Fruit fly (Drosophila melanogaster) ovary, adult (tissue): ENCODE measurements around the gene Teh2.

Experiments used
- CG17801 ChIP-seq: fragments of 200-800 bp; optimal IDR thresholded peaks from 2 replicates; lab custom pipeline; 2019; ENCODE audit warnings: missing biosample characterization, mild to moderate bottlenecking, missing genetic modification characterization, moderate library complexity; ENCODE audit not compliant: partially characterized antibody

Gene Teh2

DNA sequence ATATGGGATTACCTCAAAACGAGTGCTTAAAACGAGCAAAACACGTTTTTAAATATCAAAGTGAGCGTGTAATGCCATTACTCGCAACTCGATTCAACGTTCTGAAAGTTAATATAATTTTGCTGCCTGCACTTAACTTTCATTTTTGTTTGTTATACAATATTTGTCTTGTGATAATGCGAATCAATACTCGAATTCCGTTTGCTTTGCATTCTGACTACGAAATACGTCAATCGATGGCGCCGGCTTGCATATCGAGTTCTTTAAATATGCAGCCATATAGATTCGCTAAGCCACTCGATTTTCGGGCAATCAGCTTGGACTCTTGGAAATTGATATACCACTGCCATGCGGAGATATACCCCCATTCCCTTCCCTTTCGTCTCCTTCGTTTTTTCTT, 32.9 kb upstream of the Teh2 start:
- TF ChIP-seq CG17801 (GFP tag; lab: Kevin White, UChicago) = no peak

DNA sequence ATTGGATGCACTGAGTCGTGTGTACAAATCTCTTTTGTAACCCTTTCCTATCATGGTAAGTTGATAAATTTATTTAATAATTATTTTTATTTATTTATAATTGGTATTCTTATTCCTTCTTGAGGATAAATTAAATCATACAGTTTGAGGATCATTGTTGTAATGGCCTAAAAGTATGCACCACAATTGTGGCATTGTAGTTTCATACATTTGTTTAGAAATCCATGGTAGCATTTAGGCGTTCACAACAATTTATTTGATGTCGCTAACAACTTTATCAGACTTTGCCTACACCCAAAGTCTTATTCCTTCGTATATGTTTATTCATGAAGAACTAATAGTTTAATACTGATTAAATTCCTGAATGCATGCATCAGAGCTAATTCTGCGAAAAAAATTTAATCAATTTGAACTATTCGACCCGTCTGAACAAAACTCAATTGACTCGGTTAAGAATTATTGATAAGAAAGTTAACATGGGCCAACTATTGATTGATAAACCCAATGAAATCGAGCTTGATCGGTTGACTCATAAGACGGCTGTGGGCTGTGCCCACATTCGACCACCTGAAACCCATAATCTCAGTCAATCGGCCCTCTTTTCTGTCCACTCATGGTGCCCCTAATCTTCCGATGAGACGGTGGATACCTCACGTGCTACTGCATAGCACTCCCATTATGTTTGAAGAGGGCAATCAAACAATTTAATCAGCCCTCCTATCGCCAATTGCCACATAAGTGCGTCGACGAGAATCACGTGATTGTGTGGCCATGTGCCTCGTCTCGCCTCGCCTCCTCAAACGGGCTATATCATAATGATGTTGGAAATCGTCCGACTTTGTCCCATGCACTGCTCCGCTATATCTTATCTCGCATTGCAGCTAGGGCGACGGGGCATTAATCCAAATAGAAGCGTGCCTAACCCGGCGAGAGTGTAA, 31.7 kb upstream of the Teh2 start:
- no peak for TF ChIP-seq CG17801 (GFP tag; lab: Kevin White, UChicago)

DNA sequence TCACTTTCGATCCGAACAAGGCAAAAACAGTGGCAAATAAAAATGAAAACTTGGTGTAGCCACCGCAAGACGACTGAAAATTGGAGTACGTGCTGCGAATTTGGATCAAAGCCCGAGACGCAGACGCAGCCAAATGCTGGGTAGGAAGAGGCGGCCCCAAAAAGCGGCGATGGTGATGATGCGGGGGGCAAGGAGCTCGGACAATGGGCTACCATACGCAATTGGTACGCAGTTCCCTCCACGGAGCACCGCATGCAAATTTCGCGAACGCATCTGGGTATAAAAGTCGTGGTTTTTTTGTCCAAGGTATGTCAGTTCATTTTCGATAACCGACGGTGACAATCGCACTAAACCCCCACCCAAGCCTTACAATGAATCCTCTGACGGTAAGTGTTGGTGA, 27.3 kb upstream of the Teh2 start, which contains the start of gene Cpr64Ad:
Gene Cpr64Ad, plus strand, starts transcription at position 301 of the 400 bp plus-strand sequence.
- TF ChIP-seq CG17801 (GFP tag; lab: Kevin White, UChicago) = no peak

DNA sequence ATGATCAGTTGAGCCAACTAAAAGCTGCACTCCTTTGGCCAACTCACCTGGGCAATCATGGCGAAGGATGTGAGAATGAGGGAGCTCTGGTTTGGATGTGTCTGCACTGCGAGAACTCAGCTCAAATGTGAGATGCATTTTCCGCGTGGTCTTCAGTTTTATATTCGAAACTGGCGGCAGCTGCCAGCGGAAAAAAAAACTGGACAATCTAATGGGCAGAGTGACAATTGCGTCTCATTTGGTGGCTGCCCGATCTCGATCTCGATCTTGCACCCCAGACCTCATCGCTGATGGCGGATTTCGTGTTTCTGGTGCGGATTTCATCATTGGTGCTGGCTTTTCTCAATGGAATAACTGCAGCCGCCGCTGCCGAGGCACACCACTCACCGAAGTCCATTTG, 25.0 kb upstream of the Teh2 start, which contains the start of gene Cpr64Ac:
Gene Cpr64Ac, minus strand, starts transcription at position 101 of the 400 bp plus-strand sequence.
- TF ChIP-seq CG17801 (GFP tag; lab: Kevin White, UChicago) = no peak

DNA sequence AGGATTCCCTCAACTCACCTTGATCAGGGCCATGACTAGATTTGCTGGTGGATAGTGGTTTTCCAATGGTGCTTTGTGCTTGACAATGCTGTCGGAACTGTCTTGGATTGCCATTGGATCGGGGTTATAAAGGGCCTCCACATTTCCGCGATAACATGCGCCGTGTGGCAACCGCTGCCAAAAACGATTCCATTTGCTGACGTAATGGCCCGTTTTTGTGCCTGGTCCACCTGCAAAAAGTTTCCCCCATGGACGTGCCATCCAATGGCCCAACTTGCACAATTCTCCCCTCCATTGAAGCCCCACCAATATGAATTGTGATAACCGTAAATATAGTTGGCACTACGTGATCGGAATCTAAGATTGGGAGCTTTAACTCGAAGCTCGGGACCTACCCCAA, 23.6 kb upstream of the Teh2 start, which contains the start of gene Cpr64Ab:
Gene Cpr64Ab, minus strand, starts transcription at position 101 of the 400 bp plus-strand sequence.
- no peak for TF ChIP-seq CG17801 (GFP tag; lab: Kevin White, UChicago)

DNA sequence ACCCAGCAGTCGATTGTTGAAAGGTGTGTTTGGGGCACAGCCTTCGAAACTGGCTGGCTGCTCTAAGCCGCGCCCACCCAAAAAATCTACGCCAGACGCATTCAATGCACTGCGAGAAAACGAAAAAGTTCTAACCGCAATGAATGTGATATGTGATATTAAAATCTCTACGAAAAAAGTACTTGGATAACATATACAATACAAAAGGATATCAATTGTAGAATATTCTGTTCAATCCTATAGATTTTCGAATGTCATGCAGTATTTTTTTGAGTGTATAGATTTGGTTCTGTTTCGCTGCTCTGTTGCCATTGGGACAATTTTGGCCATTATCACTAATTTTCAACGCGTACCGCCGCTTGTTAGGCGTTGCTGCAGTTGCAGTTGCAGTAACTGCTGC, 21.9 kb upstream of the Teh2 start:
- TF ChIP-seq CG17801 (GFP tag; lab: Kevin White, UChicago) = no peak

DNA sequence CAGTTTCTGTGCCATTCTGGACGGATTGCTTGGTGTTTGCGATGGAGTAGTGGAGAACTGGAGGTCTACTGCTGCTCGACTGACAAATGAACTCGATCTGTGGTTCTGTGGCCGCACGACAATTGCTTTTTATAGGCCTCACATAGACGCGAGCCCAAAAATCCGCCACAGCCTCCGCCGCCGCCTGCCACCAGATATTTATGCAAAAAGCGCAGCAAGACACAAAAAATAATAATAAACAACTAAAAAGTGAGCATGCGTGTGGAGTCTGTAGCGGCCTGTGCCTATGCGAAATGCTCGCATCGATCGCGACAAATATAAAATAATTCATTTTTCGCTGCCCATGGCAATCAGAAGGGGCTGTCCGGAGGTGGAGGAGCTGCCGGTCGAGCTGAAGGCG, 21.3 kb upstream of the Teh2 start, which contains the start of gene Cpr64Aa:
Gene Cpr64Aa, minus strand, starts transcription at position 101 of the 400 bp plus-strand sequence.
- TF ChIP-seq CG17801 (GFP tag; lab: Kevin White, UChicago) = no peak

DNA sequence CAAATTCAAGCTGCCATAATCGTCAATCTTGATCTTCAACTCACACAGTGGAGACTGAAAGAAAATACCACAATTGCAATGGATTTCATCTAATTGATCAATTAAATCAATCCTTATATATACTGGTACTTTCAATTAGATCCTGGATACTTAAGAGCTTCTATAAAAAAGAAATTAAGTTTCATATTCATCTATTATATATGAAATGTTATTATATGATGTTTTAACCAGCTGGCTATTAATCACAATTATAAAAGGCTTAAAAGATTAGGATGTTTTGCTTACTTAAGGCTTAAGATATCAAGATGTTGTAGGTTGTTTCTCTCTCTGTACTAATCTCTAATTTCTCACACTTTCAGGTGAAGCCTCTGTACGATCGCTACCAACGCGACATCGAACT, 17.0 kb upstream of the Teh2 start:
- no peak for TF ChIP-seq CG17801 (GFP tag; lab: Kevin White, UChicago)

DNA sequence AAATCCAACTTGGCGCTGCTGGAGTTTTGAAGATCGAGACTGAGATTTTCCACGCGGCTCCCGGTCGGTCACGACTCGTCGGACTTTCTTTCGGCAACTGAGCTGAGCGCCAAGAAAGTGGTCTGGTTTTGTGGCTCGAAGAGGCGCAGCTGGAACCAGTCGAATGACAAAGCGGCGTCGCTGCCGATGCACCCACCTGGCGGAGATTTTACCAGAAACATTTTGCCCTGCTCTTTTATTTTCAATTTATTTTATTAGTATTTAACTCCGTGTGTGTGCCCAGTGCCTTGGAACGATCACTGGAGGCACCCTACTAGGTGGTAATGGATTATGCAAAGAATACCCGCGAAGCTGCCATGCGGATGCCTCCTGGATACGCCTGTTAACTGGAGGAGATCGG, 16.4 kb upstream of the Teh2 start, which contains the start of gene CG15005:
Gene CG15005, minus strand, starts transcription at position 101 of the 400 bp plus-strand sequence.
- TF ChIP-seq CG17801 (GFP tag; lab: Kevin White, UChicago) = no peak

DNA sequence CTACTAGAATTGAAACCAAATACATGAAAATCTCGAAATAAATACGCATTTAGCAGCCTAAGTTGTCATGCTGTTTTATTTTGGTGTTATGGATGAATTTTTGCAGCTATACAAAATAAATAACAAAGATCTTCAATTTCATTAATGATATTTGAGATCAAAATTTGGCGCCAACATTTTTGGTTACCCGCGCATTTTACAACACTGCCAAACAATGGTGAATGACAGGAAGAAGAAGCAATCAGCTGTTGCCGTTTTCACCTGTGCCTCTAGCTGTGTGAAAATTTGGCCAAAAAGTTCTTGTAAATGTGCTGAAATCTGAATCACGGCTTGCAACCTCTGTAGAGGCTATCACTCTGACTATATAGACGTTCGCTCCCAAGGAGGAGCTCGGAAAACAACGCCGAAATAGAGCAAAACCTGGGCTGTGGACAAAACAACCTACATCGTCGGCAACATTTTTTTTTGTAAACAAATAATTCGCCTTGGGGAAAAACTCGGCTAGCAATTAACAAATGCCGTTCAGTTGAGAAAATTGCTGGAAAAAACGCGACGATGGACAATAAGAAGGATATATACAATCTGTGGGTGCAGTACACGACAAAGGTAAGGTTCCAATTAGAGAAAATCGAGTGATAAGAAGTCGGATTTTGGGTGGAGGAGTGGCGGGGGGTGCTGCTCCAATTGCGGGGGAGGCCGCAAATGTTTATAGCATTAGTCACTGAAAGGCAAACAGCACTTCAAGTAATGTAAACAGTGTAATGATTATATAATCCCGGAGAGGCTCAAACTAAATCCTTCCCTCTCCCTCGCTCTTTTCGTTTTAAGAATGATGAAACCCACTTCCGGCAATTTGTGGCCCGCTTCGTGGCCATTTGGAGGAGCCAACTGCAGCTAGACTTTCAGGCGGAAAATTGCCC, 6.2 kb upstream of the Teh2 start, which contains the start of gene CG43367:
Gene CG43367, plus strand, starts transcription at position 264 of the 920 bp plus-strand sequence.
- TF ChIP-seq CG17801 (GFP tag; lab: Kevin White, UChicago) = no peak

DNA sequence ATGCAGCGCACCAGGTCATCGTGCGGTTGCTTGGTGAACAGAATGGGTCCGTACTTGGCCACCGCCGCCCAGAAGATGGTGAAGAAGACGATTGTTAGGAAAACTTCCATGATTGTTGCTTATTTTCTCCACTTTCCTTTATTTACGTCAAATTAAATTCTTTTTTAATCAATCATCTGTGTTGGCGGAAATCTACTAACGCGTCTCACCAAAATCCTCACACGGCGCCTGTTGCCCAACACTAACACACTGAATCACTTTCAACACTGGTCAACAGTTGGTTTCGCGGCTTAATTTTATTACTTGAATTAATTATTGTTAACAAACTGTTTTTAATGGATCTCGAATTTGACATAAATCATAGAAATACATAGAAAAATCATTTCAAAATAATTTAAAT, 1.2 kb downstream of the Teh2 start, which contains the start of gene VhaM9.7-c:
Gene VhaM9.7-c, minus strand, starts transcription at position 207 of the 400 bp plus-strand sequence.
- peak; percentile 59 for TF ChIP-seq CG17801 (GFP tag; lab: Kevin White, UChicago)

DNA sequence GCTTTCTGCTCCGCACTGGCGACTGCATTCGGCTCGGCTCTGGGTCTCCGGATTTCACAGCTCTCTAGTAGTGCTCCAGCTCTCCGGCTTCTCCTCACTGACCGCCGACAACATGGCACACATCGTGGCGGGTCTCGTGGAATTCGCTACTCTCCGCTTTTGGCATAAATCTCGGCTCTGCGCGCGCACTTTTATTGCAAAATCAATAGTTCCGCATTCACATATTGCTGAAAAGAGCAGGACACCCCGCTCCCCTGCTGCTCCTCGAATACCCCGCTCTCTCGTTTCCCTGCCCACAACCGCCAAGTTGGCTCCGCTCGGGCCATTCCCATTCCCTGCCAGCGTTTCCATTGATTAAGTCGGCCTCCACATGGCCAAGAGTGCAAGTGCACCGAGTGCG, 2.6 kb downstream of the Teh2 start:
- no peak for TF ChIP-seq CG17801 (GFP tag; lab: Kevin White, UChicago)

DNA sequence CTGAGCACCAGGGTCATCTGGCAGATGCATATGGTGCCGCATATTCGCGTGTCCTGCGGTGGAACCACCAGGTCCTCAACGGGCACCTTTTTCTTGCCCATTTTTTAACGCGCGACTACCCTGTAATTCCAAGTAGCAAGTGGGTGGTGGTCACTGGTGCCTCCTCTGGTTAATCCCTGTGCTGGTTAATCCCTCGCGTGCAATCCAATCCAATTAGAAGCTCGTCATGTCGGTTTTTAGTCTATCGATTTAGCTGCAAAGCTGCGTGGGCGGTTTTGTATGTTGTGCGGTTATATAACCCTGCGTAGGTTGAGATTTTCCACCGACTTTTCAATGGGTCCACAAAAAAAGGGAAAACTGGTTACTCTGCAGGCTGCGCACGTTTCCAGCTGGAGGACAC, 3.3 kb downstream of the Teh2 start, which contains the start of gene Teh3:
Gene Teh3, minus strand, starts transcription at position 101 of the 400 bp plus-strand sequence.
- no peak for TF ChIP-seq CG17801 (GFP tag; lab: Kevin White, UChicago)

DNA sequence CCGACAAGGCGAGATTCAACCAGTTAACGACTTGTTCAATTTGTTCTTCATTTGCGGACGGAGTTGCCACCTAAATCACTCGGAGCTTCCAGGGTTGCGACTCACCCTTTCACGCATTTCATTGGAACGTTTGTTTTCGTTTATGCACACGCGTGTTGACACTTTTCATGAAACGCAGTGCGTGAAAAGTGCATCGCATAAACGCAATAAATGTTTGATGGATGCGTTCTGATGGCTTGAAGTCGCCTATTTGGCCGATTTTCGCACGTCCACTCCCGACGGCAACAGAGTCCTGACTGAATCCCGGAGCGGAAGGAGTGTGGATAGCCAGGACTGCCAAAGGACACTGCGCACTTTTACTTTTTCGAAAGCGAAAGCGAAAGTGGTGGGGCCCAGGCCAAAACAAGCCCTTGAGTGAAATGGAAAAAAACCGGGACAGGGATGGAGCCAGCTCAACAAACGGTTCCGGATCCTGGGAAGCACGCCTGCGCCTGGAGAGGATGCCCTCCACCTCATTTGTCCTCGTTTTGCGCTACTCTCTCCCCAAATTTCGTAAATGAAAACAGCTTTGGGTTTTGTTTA, 9.8 kb downstream of the Teh2 start, which contains the start of gene Teh4:
Gene Teh4, minus strand, starts transcription at position 290 of the 582 bp plus-strand sequence.
- no peak for TF ChIP-seq CG17801 (GFP tag; lab: Kevin White, UChicago)
